Worm (Caenorhabditis elegans) whole organism, L1 larva: ENCODE results near the gene fbxa-2.
A peak's percentile ranks its signal among the peaks of the same experiment; 100 is the strongest.

Source experiments
- C04F5.9 ChIP-seq: sonication (generic microtip); optimal IDR thresholded peaks from 2 replicates; lab custom pipeline; 2016; ENCODE audit warnings: missing genetic modification characterization, missing compliant biosample characterization
- C16A3.4 ChIP-seq: fragments of 150-350 bp; optimal IDR thresholded peaks from 2 replicates; lab custom pipeline; 2014; ENCODE audit warnings: missing biosample characterization, missing genetic modification characterization
- C34B4.2 ChIP-seq: sonication (generic microtip); optimal IDR thresholded peaks from 2 replicates; lab custom pipeline; 2017; ENCODE audit warnings: mild to moderate bottlenecking, missing genetic modification characterization, missing compliant biosample characterization
- F16B12.6 ChIP-seq: fragments of 150-350 bp; optimal IDR thresholded peaks from 2 replicates; lab custom pipeline; 2014; ENCODE audit warnings: missing biosample characterization, missing genetic modification characterization
- aha-1 ChIP-seq: fragments of 150-350 bp; optimal IDR thresholded peaks from 2 replicates; lab custom pipeline; 2014; ENCODE audit warnings: missing biosample characterization, missing genetic modification characterization
- aly-2 ChIP-seq: fragments of 150-350 bp; optimal IDR thresholded peaks from 2 replicates; lab custom pipeline; 2014; ENCODE audit warnings: missing biosample characterization, missing genetic modification characterization
- ama-1 ChIP-seq: fragments of 150-350 bp; optimal IDR thresholded peaks from 2 replicates; lab custom pipeline; 2014
- ceh-8 ChIP-seq: fragments of 200-800 bp; sonication (Bioruptor generic); optimal IDR thresholded peaks from 2 replicates; lab custom pipeline; 2018; ENCODE audit warnings: mild to moderate bottlenecking, missing genetic modification characterization, moderate library complexity, missing compliant biosample characterization
- ceh-82 ChIP-seq, 3 experiments: fragments of 150-350 bp in 1 of 3; sonication (generic microtip) in 2 of 3; optimal IDR thresholded peaks; 2 replicates each; lab custom pipeline; 2014 to 2017; ENCODE audit warnings: missing biosample characterization in 3 of 3, missing genetic modification characterization in 3 of 3
- ceh-88 ChIP-seq: fragments of 200-800 bp; sonication (Bioruptor generic); IDR thresholded peaks from 2 replicates; pipeline ENCODE4 v1.3.6; 2022; ENCODE audit warnings: missing genetic modification characterization, missing compliant biosample characterization
- efl-1 ChIP-seq, 4 experiments: fragments of 150-350 bp; optimal IDR thresholded peaks in 3 of 4; peaks in 1 of 4; 1 replicate in 1 of 4; 2 replicates in 3 of 4; lab custom pipeline; 2014; ENCODE audit warnings: missing biosample characterization in 2 of 4, missing genetic modification characterization in 2 of 4, missing genetic modification reagents in 2 of 4
- efl-3 ChIP-seq: fragments of 200-800 bp; sonication (Bioruptor generic); optimal IDR thresholded peaks from 2 replicates; lab custom pipeline; 2018; ENCODE audit warnings: mild to moderate bottlenecking, missing genetic modification characterization, missing compliant biosample characterization
- egl-27 ChIP-seq, 2 experiments: fragments of 150-350 bp in 1 of 2; sonication (generic microtip); optimal IDR thresholded peaks; 3 replicates each; lab custom pipeline; 2017 to 2018; ENCODE audit warnings: missing biosample characterization in 2 of 2, missing genetic modification characterization in 2 of 2, missing genetic modification reagents in 2 of 2
- elt-2 ChIP-seq: sonication (generic microtip); optimal IDR thresholded peaks from 2 replicates; lab custom pipeline; 2016; ENCODE audit warnings: missing genetic modification characterization, mild to moderate bottlenecking, inconsistent platforms, missing compliant biosample characterization, missing genetic modification reagents
- fkh-10 ChIP-seq: sonication (generic microtip); optimal IDR thresholded peaks from 2 replicates; lab custom pipeline; 2017; ENCODE audit warnings: missing biosample characterization, missing genetic modification reagents, missing genetic modification characterization
- fkh-8 ChIP-seq: sonication (generic microtip); optimal IDR thresholded peaks from 2 replicates; lab custom pipeline; 2016; ENCODE audit warnings: mild to moderate bottlenecking, missing genetic modification characterization, missing compliant biosample characterization
- fos-1 ChIP-seq: fragments of 150-350 bp; optimal IDR thresholded peaks from 2 replicates; lab custom pipeline; 2014; ENCODE audit warnings: missing biosample characterization, missing genetic modification characterization
- irx-1 ChIP-seq: sonication (generic microtip); optimal IDR thresholded peaks from 2 replicates; lab custom pipeline; 2016; ENCODE audit warnings: missing genetic modification characterization, missing compliant biosample characterization
- isw-1 ChIP-seq: fragments of 200-800 bp; sonication (Bioruptor generic); IDR thresholded peaks from 2 replicates; pipeline ENCODE4 v1.3.6; 2022; ENCODE audit warnings: missing genetic modification characterization, missing compliant biosample characterization
- jun-1 ChIP-seq: fragments of 150-350 bp; optimal IDR thresholded peaks from 2 replicates; lab custom pipeline; 2014; ENCODE audit warnings: missing biosample characterization, missing genetic modification reagents, missing genetic modification characterization
- lin-39 ChIP-seq: fragments of 150-350 bp; optimal IDR thresholded peaks from 2 replicates; lab custom pipeline; 2014; ENCODE audit warnings: missing biosample characterization, missing genetic modification reagents, missing genetic modification characterization
- lir-3 ChIP-seq: sonication (generic microtip); optimal IDR thresholded peaks from 2 replicates; lab custom pipeline; 2016; ENCODE audit warnings: mild to moderate bottlenecking, missing genetic modification characterization, moderate library complexity, missing compliant biosample characterization; ENCODE audit not compliant: poor library complexity
- mef-2 ChIP-seq: fragments of 150-350 bp; optimal IDR thresholded peaks from 2 replicates; lab custom pipeline; 2014; ENCODE audit warnings: missing biosample characterization, missing genetic modification characterization
- nhr-11 ChIP-seq: fragments of 150-350 bp; optimal IDR thresholded peaks from 2 replicates; lab custom pipeline; 2014; ENCODE audit warnings: missing biosample characterization, missing genetic modification characterization
- nhr-12 ChIP-seq: sonication (generic microtip); optimal IDR thresholded peaks from 2 replicates; lab custom pipeline; 2017; ENCODE audit warnings: missing biosample characterization, missing genetic modification characterization
- nhr-237 ChIP-seq: fragments of 150-350 bp; optimal IDR thresholded peaks from 2 replicates; lab custom pipeline; 2014; ENCODE audit warnings: missing biosample characterization, missing genetic modification characterization
- nhr-84 ChIP-seq: sonication (generic microtip); optimal IDR thresholded peaks from 2 replicates; lab custom pipeline; 2017; ENCODE audit warnings: missing biosample characterization, missing genetic modification characterization
- nhr-85 ChIP-seq: sonication (generic microtip); peaks from one replicate; lab custom pipeline; 2016; ENCODE audit warnings: missing genetic modification characterization, inconsistent platforms, missing compliant biosample characterization
- sup-37 ChIP-seq: fragments of 200-800 bp; sonication (Bioruptor generic); optimal IDR thresholded peaks from 2 replicates; lab custom pipeline; 2018; ENCODE audit warnings: mild to moderate bottlenecking, missing genetic modification characterization, missing compliant biosample characterization
- swsn-7 ChIP-seq: sonication (generic microtip); optimal IDR thresholded peaks from 2 replicates; lab custom pipeline; 2016; ENCODE audit warnings: missing genetic modification characterization, missing compliant biosample characterization
- tbx-2 ChIP-seq: sonication (generic microtip); optimal IDR thresholded peaks from 2 replicates; lab custom pipeline; 2016; ENCODE audit warnings: missing genetic modification characterization, missing compliant biosample characterization
- unc-130 ChIP-seq: fragments of 150-350 bp; optimal IDR thresholded peaks from 2 replicates; lab custom pipeline; 2017; ENCODE audit warnings: missing biosample characterization, missing genetic modification characterization, inconsistent platforms
- unc-98 ChIP-seq: fragments of 200-800 bp; sonication (Bioruptor generic); IDR thresholded peaks from 2 replicates; pipeline ENCODE4 v1.3.6; 2022; ENCODE audit warnings: missing genetic modification characterization, missing compliant biosample characterization
- xbp-1 ChIP-seq: sonication (generic microtip); optimal IDR thresholded peaks from 2 replicates; lab custom pipeline; 2016; ENCODE audit warnings: missing genetic modification characterization, missing compliant biosample characterization

Gene fbxa-2

DNA sequence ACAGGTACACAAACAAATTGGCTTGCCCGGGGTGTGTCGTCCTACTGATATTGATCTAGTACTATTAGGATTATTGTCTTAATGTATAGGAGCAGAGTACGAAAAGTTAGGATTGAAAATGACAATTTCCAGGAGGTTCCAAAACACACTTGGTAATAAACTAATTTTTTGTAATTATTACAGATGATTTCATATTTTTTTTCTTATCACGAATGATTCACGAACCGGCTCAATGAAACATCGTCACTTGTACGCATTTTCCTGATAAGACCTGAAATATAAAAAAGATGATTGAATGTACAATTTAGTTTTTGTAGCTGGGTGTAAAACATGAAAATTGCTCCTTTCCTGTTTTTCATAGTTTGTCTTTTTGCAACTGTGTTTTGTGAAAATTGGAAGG lies 33.0 kb upstream of the fbxa-2 start, which contains the start of the genes C31A11.13 and oac-6:
Gene C31A11.13, minus strand, starts transcription at position 113 of the 400 bp plus-strand sequence.
Gene oac-6, plus strand, starts transcription at position 279 of the 400 bp plus-strand sequence.
- TF ChIP-seq elt-2 (tag; lab: Kevin White, UChicago) (peak; percentile 43), aly-2 (tag; lab: Kevin White, UChicago) (no peak), efl-1 (optimal IDR thresholded peaks at IDR 0.05; lab: Kevin White, UChicago) (no peak), efl-1 (GFP tag; optimal IDR thresholded peaks at IDR 0.05 in 1 of 2; lab: Kevin White, UChicago) (peak in 1 of 2 experiments; percentile 31)

- TF ChIP-seq elt-2 (tag; lab: Kevin White, UChicago) (no peak), swsn-7 (no peak), lin-39 (no peak), C04F5.9 (no peak), irx-1 (tag; lab: Kevin White, UChicago) (no peak), ceh-8 (GFP tag; lab: Kevin White, UChicago) (no peak), efl-3 (no peak), jun-1 (no peak), nhr-85 (tag; lab: Kevin White, UChicago) (no peak), unc-98 (no peak), tbx-2 (no peak), aly-2 (tag; lab: Kevin White, UChicago) (no peak)
Measured at ce11 chrV:16300276-16300675, 30.8 kb upstream of the fbxa-2 start, which contains the start of gene srbc-82. Gene srbc-82 (plus strand): TSS chrV:16300576.

ce11 chrV:16299834-16300233 lies 30.4 kb upstream of the fbxa-2 start:
- TF ChIP-seq F16B12.6 (peak; percentile 29), fkh-10 (no peak)

DNA sequence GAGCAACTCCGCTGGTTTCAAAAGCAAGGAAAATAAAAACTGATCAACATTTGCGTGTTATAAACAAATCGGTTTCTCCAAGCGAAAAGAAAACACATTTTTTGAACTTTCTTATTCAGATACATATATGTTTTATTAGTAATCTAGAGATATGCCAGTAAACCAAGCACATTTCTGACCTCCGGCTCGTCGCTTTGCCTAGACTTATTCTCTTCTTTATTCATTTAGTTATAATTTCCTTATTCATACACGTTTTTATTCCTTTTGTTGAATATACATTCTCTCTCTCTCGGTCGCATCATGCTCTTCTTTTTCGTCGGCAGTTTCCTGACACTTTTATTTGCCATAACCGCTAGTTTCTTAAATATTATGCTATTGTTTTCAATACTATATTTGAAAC lies 29.2 kb upstream of the fbxa-2 start, which contains the start of gene srbc-84:
Gene srbc-84, plus strand, starts transcription at position 301 of the 400 bp plus-strand sequence.
- TF ChIP-seq elt-2 (tag; lab: Kevin White, UChicago) = no peak
- no peak for TF ChIP-seq unc-130 (tag; lab: Kevin White, UChicago)
- no peak for TF ChIP-seq aly-2 (tag; lab: Kevin White, UChicago)

DNA sequence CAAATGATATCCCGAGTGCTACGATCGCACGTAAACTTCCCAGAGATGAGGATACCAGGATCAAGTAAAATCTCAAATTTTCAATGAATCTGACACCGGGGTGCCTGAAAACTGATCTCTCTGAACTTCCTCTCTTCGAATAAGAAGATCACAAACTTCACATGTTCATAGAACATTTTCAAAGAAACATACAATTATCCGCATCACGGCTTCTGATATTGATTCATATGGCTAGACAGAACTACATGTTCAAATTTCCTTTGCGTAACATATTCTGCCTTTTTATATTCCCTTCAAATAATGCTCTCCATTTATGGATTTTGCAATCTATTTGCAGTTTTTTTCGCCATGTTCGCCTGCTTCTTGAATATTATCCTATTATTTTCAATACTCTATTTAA lies 27.6 kb upstream of the fbxa-2 start, which contains the start of gene srbc-83:
Gene srbc-83, plus strand, starts transcription at position 301 of the 400 bp plus-strand sequence.
- TF ChIP-seq sup-37 (GFP tag; lab: Kevin White, UChicago) (no peak), fkh-8 (tag; lab: Kevin White, UChicago) (no peak), fos-1 (tag; lab: Kevin White, UChicago) (no peak), nhr-12 (tag; lab: Kevin White, UChicago) (no peak), lir-3 (tag; lab: Kevin White, UChicago) (no peak), egl-27 (tag; optimal IDR thresholded peaks at IDR 0.05; lab: Kevin White, UChicago) (no peak), xbp-1 (no peak), C16A3.4 (no peak), C34B4.2 (tag; lab: Kevin White, UChicago) (no peak), ama-1 (lab: Kevin White, UChicago) (no peak), ceh-88 (GFP tag; lab: Robert Waterston, UW) (no peak), nhr-84 (tag; lab: Kevin White, UChicago) (no peak), ceh-82 (tag; optimal IDR thresholded peaks at IDR 0.05; lab: Kevin White, UChicago) (no peak)

ce11 chrV:16292409-16292808 lies 23.0 kb upstream of the fbxa-2 start, which contains the start of gene oac-5:
Gene oac-5 (plus strand): TSS chrV:16292709.
- no peak for TF ChIP-seq isw-1
- TF ChIP-seq elt-2 (tag; lab: Kevin White, UChicago) = peak; percentile 23
- TF ChIP-seq, all 84 proteins: peak for 1

DNA sequence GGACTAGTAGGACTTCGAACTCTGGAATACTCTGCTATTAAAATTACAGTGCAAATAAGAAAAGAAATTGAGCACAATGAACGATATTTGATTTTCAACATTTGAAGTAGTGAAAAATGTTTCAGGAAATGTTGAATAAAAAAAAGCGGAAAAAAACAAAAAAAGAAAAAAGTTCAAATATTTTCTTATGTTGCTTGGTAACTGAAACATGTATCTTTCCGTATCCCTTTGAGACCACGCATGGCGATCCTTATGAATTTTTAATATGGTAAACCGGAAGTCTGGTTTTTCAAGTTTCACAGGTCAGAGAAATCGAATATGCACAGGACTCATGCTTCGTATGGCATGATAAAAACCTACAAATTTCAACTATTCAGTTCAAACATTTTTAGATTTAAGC lies 18.2 kb upstream of the fbxa-2 start, which contains the start of gene F28G4.3:
Gene F28G4.3, minus strand, starts transcription at position 101 of the 400 bp plus-strand sequence.
- TF ChIP-seq nhr-237 (tag; lab: Kevin White, UChicago) = no peak
- no peak for TF ChIP-seq nhr-11 (tag; lab: Kevin White, UChicago)
- no peak for TF ChIP-seq aha-1 (tag; lab: Kevin White, UChicago)
- TF ChIP-seq mef-2 (tag; lab: Kevin White, UChicago) = no peak
